Fruit fly (Drosophila melanogaster) whole organism, embryonic: ENCODE measurements around the gene CG2865.

Experiments
- Antp ChIP-seq: fragments of 200-800 bp; sonication (Bioruptor generic); optimal IDR thresholded peaks from 3 replicates; lab custom pipeline; 2016; ENCODE audit warnings: missing biosample characterization, missing genetic modification characterization
- CG10462 ChIP-seq: fragments of 200-800 bp; sonication (Bioruptor generic); optimal IDR thresholded peaks from 2 replicates; lab custom pipeline; 2016; ENCODE audit warnings: missing biosample characterization, missing genetic modification characterization
- CG10654 ChIP-seq: fragments of 200-800 bp; sonication (Bioruptor generic); optimal IDR thresholded peaks from 2 replicates; lab custom pipeline; 2016; ENCODE audit warnings: missing biosample characterization, missing genetic modification characterization
- CG11093 ChIP-seq: fragments of 200-800 bp; sonication (Bioruptor generic); IDR thresholded peaks from 3 replicates; pipeline ENCODE4 v1.3.6; 2022; ENCODE audit warnings: missing biosample characterization, missing genetic modification characterization
- CG14050 ChIP-seq: fragments of 200-800 bp; sonication (Bioruptor generic); IDR thresholded peaks from 3 replicates; pipeline ENCODE4 v1.3.6; 2022; ENCODE audit warnings: missing biosample characterization, missing genetic modification characterization
- CG14441 ChIP-seq: fragments of 200-800 bp; sonication (Bioruptor generic); IDR thresholded peaks from 2 replicates; pipeline ENCODE4 v1.3.6; 2022; ENCODE audit warnings: missing biosample characterization, missing genetic modification characterization
- CG15696 ChIP-seq: fragments of 200-800 bp; sonication (Bioruptor generic); optimal IDR thresholded peaks from 2 replicates; lab custom pipeline; 2019; ENCODE audit warnings: missing biosample characterization, mild to moderate bottlenecking, missing genetic modification characterization, moderate library complexity
- CG16813 ChIP-seq: fragments of 200-800 bp; sonication (Bioruptor generic); IDR thresholded peaks from 3 replicates; pipeline ENCODE4 v1.3.6; 2022; ENCODE audit warnings: missing biosample characterization, missing genetic modification characterization; ENCODE audit not compliant: partially characterized antibody
- CG17361 ChIP-seq: fragments of 200-800 bp; sonication (Bioruptor generic); IDR thresholded peaks from 3 replicates; pipeline ENCODE4 v1.3.6; 2022; ENCODE audit warnings: missing biosample characterization, missing genetic modification characterization
- CG18476 ChIP-seq: fragments of 200-800 bp; sonication (Bioruptor generic); optimal IDR thresholded peaks from 2 replicates; lab custom pipeline; 2016; ENCODE audit warnings: missing biosample characterization, mild to moderate bottlenecking, missing genetic modification characterization
- CG33213 ChIP-seq: fragments of 200-800 bp; sonication (Bioruptor generic); optimal IDR thresholded peaks from 3 replicates; lab custom pipeline; 2016; ENCODE audit warnings: missing biosample characterization, missing genetic modification characterization
- CG33557 ChIP-seq: fragments of 200-800 bp; sonication (Bioruptor generic); optimal IDR thresholded peaks from 2 replicates; lab custom pipeline; 2019; ENCODE audit warnings: missing biosample characterization, mild to moderate bottlenecking, missing genetic modification characterization, moderate library complexity
- CG4707 ChIP-seq: fragments of 200-800 bp; sonication (Bioruptor generic); optimal IDR thresholded peaks from 2 replicates; lab custom pipeline; 2018; ENCODE audit warnings: missing biosample characterization, mild to moderate bottlenecking, missing genetic modification characterization, moderate library complexity
- CG7786 ChIP-seq: fragments of 200-800 bp; sonication (Bioruptor generic); optimal IDR thresholded peaks from 2 replicates; lab custom pipeline; 2016; ENCODE audit warnings: missing biosample characterization, missing genetic modification characterization
- CG7928 ChIP-seq: fragments of 200-800 bp; sonication (Bioruptor generic); optimal IDR thresholded peaks from 2 replicates; lab custom pipeline; 2017; ENCODE audit warnings: missing biosample characterization, mild to moderate bottlenecking, missing genetic modification characterization
- CG7963 ChIP-seq: fragments of 200-800 bp; sonication (Bioruptor generic); IDR thresholded peaks from 3 replicates; pipeline ENCODE4 v1.3.6; 2022; ENCODE audit warnings: missing biosample characterization, missing genetic modification characterization; ENCODE audit not compliant: partially characterized antibody
- CG7987 ChIP-seq: fragments of 200-800 bp; sonication (Bioruptor generic); optimal IDR thresholded peaks from 2 replicates; lab custom pipeline; 2018; ENCODE audit warnings: missing biosample characterization, mild to moderate bottlenecking, missing genetic modification characterization, moderate library complexity
- CG9876 ChIP-seq: fragments of 200-800 bp; sonication (Bioruptor generic); optimal IDR thresholded peaks from 2 replicates; lab custom pipeline; 2016; ENCODE audit warnings: missing biosample characterization, missing genetic modification characterization
- CG9932 ChIP-seq: fragments of 200-800 bp; sonication (Bioruptor generic); IDR thresholded peaks from 2 replicates; pipeline ENCODE4 v1.3.6; 2022; ENCODE audit warnings: missing biosample characterization, missing genetic modification characterization
- E2f2 ChIP-seq: fragments of 200-800 bp; sonication (Bioruptor generic); IDR thresholded peaks from 2 replicates; pipeline ENCODE4 v1.3.6; 2022; ENCODE audit warnings: missing biosample characterization, missing genetic modification characterization
- ERR ChIP-seq: fragments of 200-800 bp; sonication (Bioruptor generic); optimal IDR thresholded peaks from 2 replicates; lab custom pipeline; 2016; ENCODE audit warnings: missing biosample characterization, missing genetic modification characterization
- Eip74EF ChIP-seq, 2 experiments: fragments of 200-800 bp in 1 of 2; fragments of >200 bp in 1 of 2; sonication (Bioruptor generic) in 1 of 2; optimal IDR thresholded peaks; 2 replicates each; lab custom pipeline; 2017 to 2019; ENCODE audit warnings: missing biosample characterization in 2 of 2, missing genetic modification characterization in 2 of 2, mild to moderate bottlenecking in 1 of 2, moderate library complexity in 1 of 2
- Gsc ChIP-seq: fragments of 200-800 bp; sonication (Bioruptor generic); IDR thresholded peaks from 2 replicates; pipeline ENCODE4 v1.3.6; 2022; ENCODE audit warnings: missing biosample characterization, missing genetic modification characterization
- H15 ChIP-seq: fragments of 200-800 bp; sonication (Bioruptor generic); IDR thresholded peaks from 3 replicates; pipeline ENCODE4 v1.3.6; 2022; ENCODE audit warnings: missing biosample characterization, missing genetic modification characterization
- Lhr ChIP-seq: fragments of 200-800 bp; sonication (Bioruptor generic); optimal IDR thresholded peaks from 3 replicates; lab custom pipeline; 2017; ENCODE audit warnings: mild to moderate bottlenecking, missing biosample characterization, missing genetic modification reagents, missing genetic modification characterization
- Nf-YB ChIP-seq: fragments of 200-800 bp; sonication (Bioruptor generic); optimal IDR thresholded peaks from 3 replicates; lab custom pipeline; 2019; ENCODE audit warnings: missing biosample characterization, mild to moderate bottlenecking, missing genetic modification characterization, moderate library complexity
- Scr ChIP-seq: fragments of 200-800 bp; sonication (Bioruptor generic); IDR thresholded peaks from 2 replicates; pipeline ENCODE4 v1.3.6; 2022; ENCODE audit warnings: missing biosample characterization, missing genetic modification characterization; ENCODE audit not compliant: partially characterized antibody
- Sry-β ChIP-seq: fragments of 200-800 bp; sonication (Bioruptor generic); optimal IDR thresholded peaks from 2 replicates; lab custom pipeline; 2018; ENCODE audit warnings: missing biosample characterization, mild to moderate bottlenecking, missing genetic modification characterization, moderate library complexity
- ab ChIP-seq: fragments of 200-800 bp; sonication (Bioruptor generic); optimal IDR thresholded peaks from 2 replicates; lab custom pipeline; 2016; ENCODE audit warnings: missing biosample characterization, missing genetic modification characterization
- bowl ChIP-seq: fragments of 200-800 bp; sonication (Bioruptor generic); IDR thresholded peaks from 2 replicates; pipeline ENCODE4 v1.3.6; 2022; ENCODE audit warnings: missing biosample characterization, missing genetic modification characterization
- chinmo ChIP-seq: fragments of 200-800 bp; sonication (Bioruptor generic); IDR thresholded peaks from 4 replicates; pipeline ENCODE4 v1.3.6; 2022; ENCODE audit warnings: missing biosample characterization, missing genetic modification characterization; ENCODE audit not compliant: partially characterized antibody
- dmrt99B ChIP-seq: fragments of 200-800 bp; sonication (Bioruptor generic); optimal IDR thresholded peaks from 2 replicates; lab custom pipeline; 2018; ENCODE audit warnings: missing biosample characterization, mild to moderate bottlenecking, missing genetic modification characterization, moderate library complexity
- gsb ChIP-seq: fragments of 200-800 bp; sonication (Bioruptor generic); IDR thresholded peaks from 2 replicates; pipeline ENCODE4 v1.3.6; 2022; ENCODE audit warnings: missing biosample characterization, missing genetic modification characterization
- hbn ChIP-seq: fragments of 200-800 bp; sonication (Bioruptor generic); IDR thresholded peaks from 2 replicates; pipeline ENCODE4 v1.3.6; 2022; ENCODE audit warnings: missing biosample characterization, missing genetic modification characterization; ENCODE audit not compliant: partially characterized antibody
- klu ChIP-seq: fragments of 200-800 bp; sonication (Bioruptor generic); IDR thresholded peaks from 2 replicates; pipeline ENCODE4 v1.3.6; 2022; ENCODE audit warnings: missing biosample characterization, missing genetic modification characterization
- kni ChIP-seq: fragments of 200-800 bp; sonication (Bioruptor generic); optimal IDR thresholded peaks from 3 replicates; lab custom pipeline; 2017; ENCODE audit warnings: mild to moderate bottlenecking, missing biosample characterization, missing genetic modification reagents, missing genetic modification characterization
- lbe ChIP-seq: fragments of 200-800 bp; sonication (Bioruptor generic); optimal IDR thresholded peaks from 2 replicates; lab custom pipeline; 2016; ENCODE audit warnings: missing biosample characterization, mild to moderate bottlenecking, missing genetic modification characterization
- pan ChIP-seq, 4 experiments: fragments of >200 bp in 3 of 4; fragments of 200-800 bp in 1 of 4; sonication (Bioruptor generic) in 1 of 4; optimal IDR thresholded peaks in 3 of 4; IDR thresholded peaks in 1 of 4; 2 replicates each; pipeline versions ENCODE4 v1.3.6 to Lab custom; 2017 to 2022; ENCODE audit warnings: missing biosample characterization in 2 of 4, missing genetic modification characterization in 2 of 4, mixed read lengths in 1 of 4
- peb ChIP-seq: fragments of 200-800 bp; sonication (Bioruptor generic); IDR thresholded peaks from 2 replicates; pipeline ENCODE4 v1.3.6; 2022; ENCODE audit warnings: missing biosample characterization, missing genetic modification characterization
- prd ChIP-seq, 3 experiments: fragments of >200 bp in 2 of 3; fragments of 200-800 bp in 1 of 3; sonication (Bioruptor generic) in 1 of 3; optimal IDR thresholded peaks in 2 of 3; IDR thresholded peaks in 1 of 3; 2 replicates in 2 of 3; 3 replicates in 1 of 3; pipeline versions ENCODE4 v1.3.6 to Lab custom; 2017 to 2022; ENCODE audit warnings: missing biosample characterization in 1 of 3, missing genetic modification characterization in 1 of 3
- sens-2 ChIP-seq: fragments of 200-800 bp; sonication (Bioruptor generic); IDR thresholded peaks from 2 replicates; pipeline ENCODE4 v1.3.6; 2022; ENCODE audit warnings: missing biosample characterization, missing genetic modification characterization
- sima ChIP-seq: fragments of 200-800 bp; sonication (Bioruptor generic); optimal IDR thresholded peaks from 2 replicates; lab custom pipeline; 2016; ENCODE audit warnings: missing biosample characterization, missing genetic modification characterization
- sna ChIP-seq: fragments of 200-800 bp; sonication (Bioruptor generic); IDR thresholded peaks from 2 replicates; pipeline ENCODE4 v1.3.6; 2022; ENCODE audit warnings: missing biosample characterization, missing genetic modification characterization; ENCODE audit not compliant: partially characterized antibody
- sob ChIP-seq: fragments of 200-800 bp; sonication (Bioruptor generic); IDR thresholded peaks from 2 replicates; pipeline ENCODE4 v1.3.6; 2022; ENCODE audit warnings: missing biosample characterization, missing genetic modification characterization
- trh ChIP-seq: fragments of 200-800 bp; sonication (Bioruptor generic); optimal IDR thresholded peaks from 2 replicates; lab custom pipeline; 2016; ENCODE audit warnings: missing biosample characterization, missing genetic modification characterization
- z ChIP-seq: fragments of 200-800 bp; sonication (Bioruptor generic); IDR thresholded peaks from 3 replicates; pipeline ENCODE4 v1.3.6; 2022; ENCODE audit warnings: missing biosample characterization, missing genetic modification characterization

CG2865 gene

dm6 chrX:2301613-2302522, 8.7 kb upstream of the CG2865 start (continued):
- TF ChIP-seq CG14441 (GFP tag; lab: Robert Waterston, UW) = peak; percentile 87
- no peak for TF ChIP-seq CG16813 (GFP tag; lab: Robert Waterston, UW)
- peak; percentile 65; the same call in 1 of the 2 replicates for TF ChIP-seq gsb
- TF ChIP-seq klu (GFP tag; lab: Robert Waterston, UW) = peak; percentile 64
- peak; percentile 74 for TF ChIP-seq CG33213 (GFP tag; lab: Kevin White, UChicago)
- TF ChIP-seq Scr = no peak
- TF ChIP-seq Lhr (GFP tag; lab: Kevin White, UChicago) = peak; percentile 52
- peak; percentile 78 for TF ChIP-seq sens-2 (GFP tag; lab: Robert Waterston, UW)
- TF ChIP-seq CG10462 (GFP tag; lab: Kevin White, UChicago) = peak; percentile 34
- TF ChIP-seq sna = no peak
- no peak for TF ChIP-seq CG7963 (GFP tag; lab: Robert Waterston, UW)
- TF ChIP-seq CG9932 (GFP tag; lab: Robert Waterston, UW) = peak; percentile 68
- no peak for TF ChIP-seq hbn (GFP tag; lab: Robert Waterston, UW)
- peak; percentile 72 for TF ChIP-seq CG14050 (GFP tag; lab: Robert Waterston, UW)
- TF ChIP-seq CG11093 (GFP tag; lab: Robert Waterston, UW) = peak; percentile 85
- TF ChIP-seq Nf-YB (GFP tag; lab: Kevin White, UChicago) = peak; percentile 49
- TF ChIP-seq H15 (GFP tag; lab: Robert Waterston, UW) = peak; percentile 76
- TF ChIP-seq E2f2 (GFP tag; lab: Robert Waterston, UW) = peak; percentile 62
- TF ChIP-seq CG7987 (GFP tag; lab: Kevin White, UChicago) = peak; percentile 52
- TF ChIP-seq prd (optimal IDR thresholded peaks at IDR 0.05; lab: Kevin White, UChicago) = no peak
- peak; percentile 90 for TF ChIP-seq prd (GFP tag; IDR thresholded peaks at IDR 0.05; lab: Robert Waterston, UW)
- TF ChIP-seq Sry-β (GFP tag; lab: Kevin White, UChicago) = no peak
- TF ChIP-seq ERR (GFP tag; lab: Kevin White, UChicago) = peak; percentile 32
- TF ChIP-seq CG4707 (GFP tag; lab: Kevin White, UChicago) = peak; percentile 45
- TF ChIP-seq kni (GFP tag; lab: Kevin White, UChicago) = peak; percentile 57
- peak; percentile 47 for TF ChIP-seq CG15696 (tag; lab: Kevin White, UChicago)
- TF ChIP-seq Gsc (GFP tag; lab: Robert Waterston, UW) = peak; percentile 71
- TF ChIP-seq chinmo = peak; percentile 83
- peak; percentile 54; the same call in 1 of the 2 replicates for TF ChIP-seq bowl
- peak; percentile 89 for TF ChIP-seq Antp (GFP tag; lab: Kevin White, UChicago)
- peak in 1 of 2 experiments; percentile 77 for TF ChIP-seq Eip74EF (GFP tag; optimal IDR thresholded peaks at IDR 0.05; lab: Kevin White, UChicago)
- peak; percentile 89 for TF ChIP-seq CG17361 (GFP tag; lab: Robert Waterston, UW)
- peak; percentile 72 for TF ChIP-seq sob (GFP tag; lab: Robert Waterston, UW)
- TF ChIP-seq CG7928 (GFP tag; lab: Kevin White, UChicago) = peak; percentile 20
- TF ChIP-seq dmrt99B (tag; lab: Kevin White, UChicago) = peak; percentile 91
- peak; percentile 71 for TF ChIP-seq CG10654 (GFP tag; lab: Kevin White, UChicago)
- TF ChIP-seq z (GFP tag; lab: Robert Waterston, UW) = peak; percentile 47; the same call in 1 of the 3 replicates
- no peak for TF ChIP-seq lbe
- peak; percentile 82 for TF ChIP-seq CG7786 (GFP tag; lab: Kevin White, UChicago)
- peak; percentile 21 for TF ChIP-seq trh (GFP tag; lab: Kevin White, UChicago)
- TF ChIP-seq peb (GFP tag; lab: Robert Waterston, UW) = peak; percentile 71
- TF ChIP-seq CG9876 (GFP tag; lab: Kevin White, UChicago) = peak; percentile 70
- peak; percentile 62 for TF ChIP-seq CG33557 (GFP tag; lab: Kevin White, UChicago)
- no peak for TF ChIP-seq sima
- peak; percentile 51 for TF ChIP-seq ab (GFP tag; lab: Kevin White, UChicago)
- no peak for TF ChIP-seq pan (optimal IDR thresholded peaks at IDR 0.05; lab: Kevin White, UChicago)
- peak in 1 of 2 experiments; percentile 87 for TF ChIP-seq pan (GFP tag; optimal IDR thresholded peaks at IDR 0.05 in 1 of 2, IDR thresholded peaks at IDR 0.05 in 1 of 2)
- peak; percentile 47 for TF ChIP-seq CG18476 (GFP tag; lab: Kevin White, UChicago)
